Fruit fly (Drosophila melanogaster): Measurements from ENCODE around the gene Sf3a1.

Sf3a1 gene

DNA sequence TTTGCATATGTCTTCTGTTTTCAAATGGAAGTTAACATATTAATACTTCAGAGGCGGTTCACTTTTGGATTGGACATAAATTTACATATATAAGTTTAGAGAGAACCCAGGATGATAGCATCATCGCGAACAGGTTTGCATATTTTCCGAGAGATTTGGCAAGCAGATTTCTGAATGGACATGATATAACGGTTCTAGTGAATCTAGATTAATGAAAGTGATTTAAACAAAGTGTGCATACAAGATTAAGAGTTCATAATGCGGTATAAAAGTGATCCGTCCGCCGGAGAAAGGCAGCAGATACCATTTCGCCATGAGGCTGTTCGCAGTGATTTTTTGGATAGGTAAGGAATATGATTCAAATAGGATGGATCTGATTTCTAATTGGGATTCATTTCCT, 26.2 kb upstream of the Sf3a1 start, which contains the start of gene CG5225:
Gene CG5225, plus strand, starts transcription at position 301 of the 400 bp plus-strand sequence.
- TF ChIP-seq rib (GFP tag; IDR thresholded peaks at IDR 0.05) (no peak), pzg (GFP tag; optimal IDR thresholded peaks at IDR 0.05) (no peak), CG3163 (GFP tag; optimal IDR thresholded peaks at IDR 0.05) (no peak), ken (GFP tag; IDR thresholded peaks at IDR 0.05) (no peak), dpn (GFP tag; optimal IDR thresholded peaks at IDR 0.05) (no peak), TFAM (GFP tag; optimal IDR thresholded peaks at IDR 0.05) (no peak), Neu2 (GFP tag; optimal IDR thresholded peaks at IDR 0.05; ENCODE audit: borderline replicate concordance) (no peak), Elba2 (GFP tag; optimal IDR thresholded peaks at IDR 0.05) (no peak), CG6175 (GFP tag; IDR thresholded peaks at IDR 0.05) (no peak), Dek (tag; optimal IDR thresholded peaks at IDR 0.05) (no peak), CG17912 (GFP tag; optimal IDR thresholded peaks at IDR 0.05) (no peak), CG12769 (tag; optimal IDR thresholded peaks at IDR 0.05) (no peak), CG13123 (GFP tag; optimal IDR thresholded peaks at IDR 0.05) (no peak), Sry-δ (GFP tag; optimal IDR thresholded peaks at IDR 0.05) (no peak), Sry-β (GFP tag; optimal IDR thresholded peaks at IDR 0.05) (no peak), CG15601 (tag; optimal IDR thresholded peaks at IDR 0.05) (no peak), CG6654 (GFP tag; optimal IDR thresholded peaks at IDR 0.05) (no peak), Fer1 (GFP tag; optimal IDR thresholded peaks at IDR 0.05) (no peak), CG8089 (GFP tag; optimal IDR thresholded peaks at IDR 0.05) (no peak), tin (GFP tag; optimal IDR thresholded peaks at IDR 0.05) (no peak)

DNA sequence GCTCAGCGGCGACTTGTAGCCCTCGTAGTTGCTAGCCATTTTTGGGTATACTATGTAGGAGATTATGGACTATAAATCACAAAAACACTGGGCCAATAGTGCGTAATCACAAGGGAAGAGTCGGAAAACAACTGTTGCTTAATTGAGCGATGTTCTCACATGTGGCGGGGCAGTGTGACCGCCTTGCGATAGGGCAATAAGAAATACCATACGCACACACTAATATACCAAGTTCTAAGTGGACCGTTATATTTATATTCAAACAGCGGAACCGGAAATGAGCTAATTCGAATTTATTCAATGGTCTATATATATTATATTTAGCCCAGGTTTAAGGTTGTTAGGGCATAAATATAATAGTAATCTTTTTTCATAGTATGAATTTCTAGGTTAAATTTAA, 18.8 kb upstream of the Sf3a1 start, which contains the start of gene Adsl:
Gene Adsl, minus strand, starts transcription at position 165 of the 400 bp plus-strand sequence.
- TF ChIP-seq Hmr (GFP tag; optimal IDR thresholded peaks at IDR 0.05) = peak; percentile 83
- no peak for TF ChIP-seq CG2199 (GFP tag; IDR thresholded peaks at IDR 0.05)
- peak; percentile 32 for TF ChIP-seq az2 (GFP tag; optimal IDR thresholded peaks at IDR 0.05)
- TF ChIP-seq CG16863 (GFP tag; optimal IDR thresholded peaks at IDR 0.05) = no peak
- peak; percentile 74 for TF ChIP-seq CG2202 (tag; optimal IDR thresholded peaks at IDR 0.05)
- TF ChIP-seq Ptx1 (GFP tag; IDR thresholded peaks at IDR 0.05) = no peak
- no peak for TF ChIP-seq Sin3A (optimal IDR thresholded peaks at IDR 0.05)
- TF ChIP-seq ken (GFP tag; IDR thresholded peaks at IDR 0.05) = no peak
- TF ChIP-seq CG7271 (tag; optimal IDR thresholded peaks at IDR 0.05) = peak; percentile 91
- TF ChIP-seq ci (GFP tag; IDR thresholded peaks at IDR 0.05) = peak; percentile 91
- no peak for TF ChIP-seq dan (GFP tag; IDR thresholded peaks at IDR 0.05)
- TF ChIP-seq kay (GFP tag; optimal IDR thresholded peaks at IDR 0.05) = no peak
- TF ChIP-seq CG1233 (GFP tag; optimal IDR thresholded peaks at IDR 0.05) = peak; percentile 72
- peak; percentile 5 for TF ChIP-seq CG15479 (GFP tag; optimal IDR thresholded peaks at IDR 0.05)
- no peak for TF ChIP-seq emc (GFP tag; optimal IDR thresholded peaks at IDR 0.05)
- no peak for TF ChIP-seq mam (GFP tag; optimal IDR thresholded peaks at IDR 0.05)
- TF ChIP-seq Ets97D (GFP tag; optimal IDR thresholded peaks at IDR 0.05) = peak; percentile 99
- peak in 1 of 2 experiments; percentile 84 for TF ChIP-seq Pdp1 (GFP tag; optimal IDR thresholded peaks at IDR 0.05)
- TF ChIP-seq CG10959 (GFP tag; IDR thresholded peaks at IDR 0.05) = no peak
- peak; percentile 90 for TF ChIP-seq scrt (GFP tag; optimal IDR thresholded peaks at IDR 0.05)
- no peak for TF ChIP-seq zfh2 (GFP tag; optimal IDR thresholded peaks at IDR 0.05)
- peak; percentile 18 for TF ChIP-seq Mad (GFP tag; optimal IDR thresholded peaks at IDR 0.05)
- TF ChIP-seq Eip74EF (GFP tag; optimal IDR thresholded peaks at IDR 0.05) = no peak
- TF ChIP-seq pum (GFP tag; optimal IDR thresholded peaks at IDR 0.05) = no peak
- TF ChIP-seq CG2712 (tag; optimal IDR thresholded peaks at IDR 0.05) = no peak
- TF ChIP-seq CG11560 (tag; IDR thresholded peaks at IDR 0.05) = no peak
- TF ChIP-seq CG16813 (GFP tag; IDR thresholded peaks at IDR 0.05; ENCODE audit: partially characterized antibody) = no peak
- no peak for TF ChIP-seq crc (GFP tag; optimal IDR thresholded peaks at IDR 0.05)
- peak; percentile 83 for TF ChIP-seq Meics (GFP tag; optimal IDR thresholded peaks at IDR 0.05)
- TF ChIP-seq Drgx (GFP tag; IDR thresholded peaks at IDR 0.05) = no peak
- TF ChIP-seq Hr3 (GFP tag; optimal IDR thresholded peaks at IDR 0.05) = no peak
- no peak for TF ChIP-seq Xrp1 (GFP tag; IDR thresholded peaks at IDR 0.05)
- TF ChIP-seq CG8944 (GFP tag; optimal IDR thresholded peaks at IDR 0.05) = no peak
